Worm (Caenorhabditis elegans): Measurements from ENCODE around the gene C07B5.3.

ce11 chrX:9543352-9543751 is 20.3 kb upstream of the C07B5.3 start, which contains the start of gene F49E2.5:
- no peak for TF ChIP-seq dao-5 (tag; optimal IDR thresholded peaks at IDR 0.05)
- no peak for TF ChIP-seq W03F9.2 (tag; optimal IDR thresholded peaks at IDR 0.05)
